Fruit fly (Drosophila melanogaster) whole organism, embryonic: ENCODE data around the gene tsh.
A peak's percentile ranks its signal among the peaks of the same experiment; 100 is the strongest.

Experiments
- Asciz ChIP-seq: fragments of 200-800 bp; sonication (Bioruptor generic); optimal IDR thresholded peaks from 2 replicates; lab custom pipeline; 2017; ENCODE audit warnings: missing biosample characterization, mild to moderate bottlenecking, missing genetic modification characterization, missing genetic modification reagents
- Bteb2 ChIP-seq: fragments of 200-800 bp; sonication (Bioruptor generic); optimal IDR thresholded peaks from 2 replicates; lab custom pipeline; 2016; ENCODE audit warnings: missing biosample characterization, missing genetic modification characterization
- CG10209 ChIP-seq: fragments of 200-800 bp; sonication (Bioruptor generic); optimal IDR thresholded peaks from 3 replicates; lab custom pipeline; 2017; ENCODE audit warnings: missing biosample characterization, mild to moderate bottlenecking, missing genetic modification characterization, missing genetic modification reagents
- CG10979 ChIP-seq: fragments of 200-800 bp; sonication (Bioruptor generic); optimal IDR thresholded peaks from 2 replicates; lab custom pipeline; 2018; ENCODE audit warnings: missing biosample characterization, mild to moderate bottlenecking, missing genetic modification characterization, moderate library complexity
- CG11398 ChIP-seq: fragments of 200-800 bp; sonication (Bioruptor generic); optimal IDR thresholded peaks from 2 replicates; lab custom pipeline; 2016; ENCODE audit warnings: missing biosample characterization, missing genetic modification characterization
- CG11456 ChIP-seq: fragments of 200-800 bp; sonication (Bioruptor generic); IDR thresholded peaks from 3 replicates; pipeline ENCODE4 v1.3.6; 2022; ENCODE audit warnings: missing biosample characterization, missing genetic modification characterization
- CG12391 ChIP-seq: fragments of 200-800 bp; sonication (Bioruptor generic); optimal IDR thresholded peaks from 3 replicates; lab custom pipeline; 2018; ENCODE audit warnings: missing biosample characterization, mild to moderate bottlenecking, missing genetic modification characterization, moderate library complexity
- CG13775 ChIP-seq: fragments of 200-800 bp; sonication (Bioruptor generic); optimal IDR thresholded peaks from 3 replicates; lab custom pipeline; 2017; ENCODE audit warnings: missing biosample characterization, mild to moderate bottlenecking, missing genetic modification characterization
- CG14860 ChIP-seq: fragments of 200-800 bp; sonication (Bioruptor generic); IDR thresholded peaks from 3 replicates; pipeline ENCODE4 v1.3.6; 2022; ENCODE audit warnings: missing biosample characterization, missing genetic modification characterization; ENCODE audit not compliant: partially characterized antibody
- CG15696 ChIP-seq: fragments of 200-800 bp; sonication (Bioruptor generic); optimal IDR thresholded peaks from 2 replicates; lab custom pipeline; 2019; ENCODE audit warnings: missing biosample characterization, mild to moderate bottlenecking, missing genetic modification characterization, moderate library complexity
- CG17359 ChIP-seq: fragments of 200-800 bp; sonication (Bioruptor generic); optimal IDR thresholded peaks from 3 replicates; lab custom pipeline; 2018; ENCODE audit warnings: missing biosample characterization, mild to moderate bottlenecking, missing genetic modification characterization, moderate library complexity
- CG2889 ChIP-seq: fragments of 200-800 bp; sonication (Bioruptor generic); IDR thresholded peaks from 3 replicates; pipeline ENCODE4 v1.3.6; 2022; ENCODE audit warnings: missing biosample characterization, missing genetic modification characterization
- CG32772 ChIP-seq: fragments of 200-800 bp; sonication (Bioruptor generic); IDR thresholded peaks from 2 replicates; pipeline ENCODE4 v1.3.6; 2022; ENCODE audit warnings: missing biosample characterization, missing genetic modification characterization
- CG4854 ChIP-seq: fragments of 200-800 bp; sonication (Bioruptor generic); optimal IDR thresholded peaks from 2 replicates; lab custom pipeline; 2016; ENCODE audit warnings: missing biosample characterization, missing genetic modification characterization, inconsistent platforms
- CG6765 ChIP-seq: fragments of 200-800 bp; sonication (Bioruptor generic); optimal IDR thresholded peaks from 3 replicates; lab custom pipeline; 2017; ENCODE audit warnings: missing biosample characterization, mild to moderate bottlenecking, missing genetic modification characterization
- CG7839 ChIP-seq: fragments of 200-800 bp; sonication (Bioruptor generic); optimal IDR thresholded peaks from 3 replicates; lab custom pipeline; 2018; ENCODE audit warnings: missing biosample characterization, mild to moderate bottlenecking, missing genetic modification characterization, moderate library complexity
- CG8924 ChIP-seq: fragments of 200-800 bp; optimal IDR thresholded peaks from 3 replicates; lab custom pipeline; 2019; ENCODE audit warnings: missing biosample characterization, mild to moderate bottlenecking, missing genetic modification characterization, moderate library complexity
- CG9797 ChIP-seq: fragments of 200-800 bp; sonication (Bioruptor generic); optimal IDR thresholded peaks from 3 replicates; lab custom pipeline; 2018; ENCODE audit warnings: missing biosample characterization, mild to moderate bottlenecking, missing genetic modification characterization
- CG9932 ChIP-seq: fragments of 200-800 bp; sonication (Bioruptor generic); IDR thresholded peaks from 2 replicates; pipeline ENCODE4 v1.3.6; 2022; ENCODE audit warnings: missing biosample characterization, missing genetic modification characterization
- CHES-1-like ChIP-seq: fragments of 200-800 bp; sonication (Bioruptor generic); optimal IDR thresholded peaks from 2 replicates; lab custom pipeline; 2016; ENCODE audit warnings: missing biosample characterization, missing genetic modification characterization
- D19B ChIP-seq: fragments of 200-800 bp; sonication (Bioruptor generic); optimal IDR thresholded peaks from 2 replicates; lab custom pipeline; 2017; ENCODE audit warnings: missing biosample characterization, mild to moderate bottlenecking, missing genetic modification characterization
- Dek ChIP-seq: fragments of 200-800 bp; sonication (Bioruptor generic); optimal IDR thresholded peaks from 3 replicates; lab custom pipeline; 2019; ENCODE audit warnings: missing biosample characterization, mild to moderate bottlenecking, missing genetic modification characterization, moderate library complexity
- Doc3 ChIP-seq: fragments of 200-800 bp; sonication (Bioruptor generic); IDR thresholded peaks from 3 replicates; pipeline ENCODE4 v1.3.6; 2022; ENCODE audit warnings: missing biosample characterization, missing genetic modification characterization; ENCODE audit not compliant: partially characterized antibody
- Dref ChIP-seq: fragments of 200-800 bp; sonication (Bioruptor generic); IDR thresholded peaks from 2 replicates; pipeline ENCODE4 v1.3.6; 2022; ENCODE audit warnings: missing biosample characterization, missing genetic modification characterization
- Fer2 ChIP-seq: fragments of 200-800 bp; sonication (Bioruptor generic); optimal IDR thresholded peaks from 2 replicates; lab custom pipeline; 2018; ENCODE audit warnings: missing biosample characterization, mild to moderate bottlenecking, missing genetic modification characterization, moderate library complexity
- GATAe ChIP-seq: fragments of 200-800 bp; sonication (Bioruptor generic); conservative IDR thresholded peaks from 2 replicates; pipeline ENCODE4 v1.3.6; 2022; ENCODE audit warnings: missing biosample characterization, missing genetic modification characterization
- Hmr ChIP-seq: fragments of 200-800 bp; sonication (Bioruptor generic); optimal IDR thresholded peaks from 3 replicates; lab custom pipeline; 2017; ENCODE audit warnings: mild to moderate bottlenecking, missing biosample characterization, missing genetic modification reagents, missing genetic modification characterization
- Hr39 ChIP-seq: fragments of >200 bp; optimal IDR thresholded peaks from 2 replicates; lab custom pipeline; 2017
- NC2α ChIP-seq: fragments of 200-800 bp; sonication (Bioruptor generic); optimal IDR thresholded peaks from 2 replicates; lab custom pipeline; 2016; ENCODE audit warnings: missing biosample characterization, missing genetic modification characterization
- Xbp1 ChIP-seq: fragments of 200-800 bp; sonication (Bioruptor generic); optimal IDR thresholded peaks from 3 replicates; lab custom pipeline; 2016; ENCODE audit warnings: missing biosample characterization, mild to moderate bottlenecking, missing genetic modification characterization
- ara ChIP-seq: fragments of 200-800 bp; sonication (Bioruptor generic); IDR thresholded peaks from 2 replicates; pipeline ENCODE4 v1.3.6; 2022; ENCODE audit warnings: missing biosample characterization, missing genetic modification characterization
- az2 ChIP-seq: fragments of 200-800 bp; sonication (Bioruptor generic); optimal IDR thresholded peaks from 3 replicates; lab custom pipeline; 2016; ENCODE audit warnings: missing biosample characterization, missing genetic modification characterization
- bigmax ChIP-seq: fragments of 200-800 bp; sonication (Bioruptor generic); optimal IDR thresholded peaks from 2 replicates; lab custom pipeline; 2018; ENCODE audit warnings: missing biosample characterization, mild to moderate bottlenecking, missing genetic modification characterization
- caup ChIP-seq: fragments of 200-800 bp; sonication (Bioruptor generic); optimal IDR thresholded peaks from 3 replicates; lab custom pipeline; 2017; ENCODE audit warnings: missing biosample characterization, mild to moderate bottlenecking, missing genetic modification characterization, moderate library complexity; ENCODE audit not compliant: severe bottlenecking
- crp ChIP-seq, 2 experiments: fragments of 200-800 bp; sonication (Bioruptor generic); optimal IDR thresholded peaks; 2 replicates in 1 of 2; 3 replicates in 1 of 2; lab custom pipeline; 2017; ENCODE audit warnings: missing biosample characterization in 2 of 2, missing genetic modification characterization in 2 of 2, mild to moderate bottlenecking in 1 of 2, moderate library complexity in 1 of 2
- dati ChIP-seq: fragments of 200-800 bp; sonication (Bioruptor generic); IDR thresholded peaks from 2 replicates; pipeline ENCODE4 v1.3.6; 2022; ENCODE audit warnings: missing biosample characterization, missing genetic modification characterization
- gcm ChIP-seq: fragments of 200-800 bp; sonication (Bioruptor generic); optimal IDR thresholded peaks from 2 replicates; lab custom pipeline; 2019; ENCODE audit warnings: missing biosample characterization, mild to moderate bottlenecking, missing genetic modification characterization, moderate library complexity
- her ChIP-seq: fragments of 200-800 bp; sonication (Bioruptor generic); optimal IDR thresholded peaks from 2 replicates; lab custom pipeline; 2016; ENCODE audit warnings: missing biosample characterization, missing genetic modification characterization
- jumu ChIP-seq: fragments of 200-800 bp; sonication (Bioruptor generic); optimal IDR thresholded peaks from 3 replicates; lab custom pipeline; 2016; ENCODE audit warnings: missing biosample characterization, missing genetic modification characterization
- kah ChIP-seq: fragments of 200-800 bp; sonication (Bioruptor generic); optimal IDR thresholded peaks from 2 replicates; lab custom pipeline; 2018; ENCODE audit warnings: missing biosample characterization, mild to moderate bottlenecking, missing genetic modification characterization
- maf-S ChIP-seq: fragments of 200-800 bp; sonication (Bioruptor generic); optimal IDR thresholded peaks from 2 replicates; lab custom pipeline; 2016; ENCODE audit warnings: missing biosample characterization, missing genetic modification characterization
- mirr ChIP-seq: fragments of 200-800 bp; sonication (Bioruptor generic); optimal IDR thresholded peaks from 3 replicates; lab custom pipeline; 2018; ENCODE audit warnings: missing biosample characterization, mild to moderate bottlenecking, missing genetic modification characterization
- peb ChIP-seq: fragments of 200-800 bp; sonication (Bioruptor generic); IDR thresholded peaks from 2 replicates; pipeline ENCODE4 v1.3.6; 2022; ENCODE audit warnings: missing biosample characterization, missing genetic modification characterization
- pita ChIP-seq: fragments of 200-800 bp; sonication (Bioruptor generic); optimal IDR thresholded peaks from 2 replicates; lab custom pipeline; 2017; ENCODE audit warnings: missing biosample characterization, mild to moderate bottlenecking, missing genetic modification characterization
- pzg ChIP-seq: fragments of 200-800 bp; sonication (Bioruptor generic); optimal IDR thresholded peaks from 3 replicates; lab custom pipeline; 2018; ENCODE audit warnings: missing biosample characterization, mild to moderate bottlenecking, missing genetic modification characterization, moderate library complexity
- sens ChIP-seq: fragments of 200-800 bp; sonication (Bioruptor generic); peaks from one replicate; lab custom pipeline; 2016; ENCODE audit warnings: missing biosample characterization, missing genetic modification characterization
- slbo ChIP-seq: fragments of 200-800 bp; sonication (Bioruptor generic); IDR thresholded peaks from 2 replicates; pipeline ENCODE4 v1.3.6; 2022; ENCODE audit warnings: missing biosample characterization, missing genetic modification characterization
- slou ChIP-seq: fragments of 200-800 bp; sonication (Bioruptor generic); optimal IDR thresholded peaks from 3 replicates; lab custom pipeline; 2016; ENCODE audit warnings: missing biosample characterization, missing genetic modification characterization
- tgo ChIP-seq: fragments of 200-800 bp; sonication (Bioruptor generic); IDR thresholded peaks from 3 replicates; pipeline ENCODE4 v1.3.6; 2022; ENCODE audit warnings: missing biosample characterization, missing genetic modification characterization
- twi ChIP-seq: fragments of 200-800 bp; optimal IDR thresholded peaks from 2 replicates; lab custom pipeline; 2019; ENCODE audit warnings: missing biosample characterization, mild to moderate bottlenecking, missing genetic modification characterization, moderate library complexity
- wek ChIP-seq: fragments of 200-800 bp; sonication (Bioruptor generic); optimal IDR thresholded peaks from 3 replicates; lab custom pipeline; 2018; ENCODE audit warnings: missing biosample characterization, mild to moderate bottlenecking, missing genetic modification characterization, moderate library complexity

The tsh gene

dm6 chr2L:21786991-21787390 lies 41.4 kb upstream of the tsh start (continued):
- TF ChIP-seq sens (peak; percentile 89), pzg (GFP tag; lab: Kevin White, UChicago) (no peak), tgo (GFP tag; lab: Robert Waterston, UW) (peak; percentile 53), mirr (no peak), CG8924 (tag; lab: Kevin White, UChicago) (peak; percentile 62), NC2α (GFP tag; lab: Kevin White, UChicago) (no peak), CG11456 (GFP tag; lab: Robert Waterston, UW) (no peak), Hmr (GFP tag; lab: Kevin White, UChicago) (peak; percentile 75), CG32772 (GFP tag; lab: Robert Waterston, UW) (peak; percentile 69), Asciz (GFP tag; lab: Kevin White, UChicago) (peak; percentile 61), Xbp1 (GFP tag; lab: Kevin White, UChicago) (peak; percentile 60), caup (peak; percentile 41), twi (no peak), CG7839 (tag; lab: Kevin White, UChicago) (peak; percentile 70), CG9797 (GFP tag; lab: Kevin White, UChicago) (no peak), peb (GFP tag; lab: Robert Waterston, UW) (0 out of 2 replicates have a peak, but pooled peaks have one; percentile 19), CG12391 (tag; lab: Kevin White, UChicago) (peak; percentile 68), Bteb2 (no peak), CG11398 (no peak), CG10209 (GFP tag; lab: Kevin White, UChicago) (peak; percentile 39), CG2889 (GFP tag; lab: Robert Waterston, UW) (no peak; the same call in 2 of the 3 replicates), Hr39 (lab: Kevin White, UChicago) (no peak), CG13775 (GFP tag; lab: Kevin White, UChicago) (peak; percentile 41), CG6765 (peak; percentile 12), dati (GFP tag; lab: Robert Waterston, UW) (no peak), CG14860 (GFP tag; lab: Robert Waterston, UW) (no peak), D19B (GFP tag; lab: Kevin White, UChicago) (no peak), GATAe (GFP tag; lab: Robert Waterston, UW) (no peak), ara (GFP tag; lab: Robert Waterston, UW) (peak; percentile 37; the same call in 1 of the 2 replicates), wek (GFP tag; lab: Kevin White, UChicago) (no peak), gcm (GFP tag; lab: Kevin White, UChicago) (no peak), CHES-1-like (GFP tag; lab: Kevin White, UChicago) (peak; percentile 24), slbo (GFP tag; lab: Robert Waterston, UW) (peak; percentile 74), jumu (GFP tag; lab: Kevin White, UChicago) (peak; percentile 59), maf-S (GFP tag; lab: Kevin White, UChicago) (peak; percentile 16), CG9932 (GFP tag; lab: Robert Waterston, UW) (peak; percentile 64), CG17359 (tag; lab: Kevin White, UChicago) (peak; percentile 67), crp (GFP tag; optimal IDR thresholded peaks at IDR 0.05; lab: Kevin White, UChicago) (no peak), CG10979 (tag; lab: Kevin White, UChicago) (peak; percentile 56), Dek (tag; lab: Kevin White, UChicago) (peak; percentile 21), her (GFP tag; lab: Kevin White, UChicago) (no peak), Doc3 (GFP tag; lab: Robert Waterston, UW) (no peak), kah (GFP tag; lab: Kevin White, UChicago) (no peak), Dref (GFP tag; lab: Robert Waterston, UW) (no peak), CG4854 (GFP tag; lab: Kevin White, UChicago) (no peak), Fer2 (tag; lab: Kevin White, UChicago) (no peak), az2 (GFP tag; lab: Kevin White, UChicago) (peak; percentile 64), pita (no peak), bigmax (GFP tag; lab: Kevin White, UChicago) (no peak), CG15696 (no peak), slou (GFP tag; lab: Kevin White, UChicago) (no peak)
